Worm (Caenorhabditis elegans): Measurements from ENCODE around the gene sms-2.

sms-2 gene

DNA sequence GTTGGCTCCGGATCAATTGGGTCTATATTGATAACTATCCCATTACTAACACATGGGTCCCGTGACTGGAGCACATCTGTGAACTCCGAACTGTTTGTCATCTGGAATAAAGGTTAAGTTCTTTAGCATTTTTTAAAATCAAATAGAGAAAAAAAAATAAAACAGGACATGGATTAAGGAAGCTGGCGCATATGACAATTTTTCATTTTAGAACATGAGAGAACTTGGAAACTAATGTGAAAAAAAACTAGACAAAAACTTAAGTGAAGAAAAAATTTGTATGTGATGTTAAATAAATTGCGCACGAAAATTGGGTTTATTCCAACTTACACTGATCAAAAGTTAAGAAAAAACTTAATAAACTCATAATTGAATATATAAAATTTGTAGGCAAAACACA lies at the start of gene sms-2:
TSS of gene sms-2 (minus strand) at position 101 of the 400 bp plus-strand sequence.
- TF ChIP-seq ama-1 (optimal IDR thresholded peaks at IDR 0.05), result no peak
- no peak for TF ChIP-seq ceh-36 (tag; optimal IDR thresholded peaks at IDR 0.05)
- TF ChIP-seq flt-1 (GFP tag; IDR thresholded peaks at IDR 0.05), result no peak

DNA sequence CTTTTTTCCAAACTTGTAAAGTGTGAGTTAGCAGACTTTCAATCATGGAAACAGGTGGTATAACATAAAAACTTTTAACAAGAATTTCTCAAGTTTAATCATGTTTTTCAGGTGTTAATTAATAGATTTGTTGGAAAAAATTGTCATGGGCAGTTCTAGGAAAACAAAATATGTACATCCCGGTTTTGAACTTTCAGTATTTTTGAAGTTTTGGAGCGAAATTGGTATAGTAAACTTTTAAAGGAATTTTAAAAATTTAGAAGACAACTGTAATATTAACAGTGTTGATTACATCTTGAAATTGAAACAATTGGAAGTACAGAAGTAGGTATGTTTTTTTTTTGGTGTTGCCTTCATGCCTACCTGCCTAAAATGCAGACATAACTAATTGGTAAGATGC lies 46.0 kb upstream of the sms-2 start:
- no peak for TF ChIP-seq hnd-1 (tag; optimal IDR thresholded peaks at IDR 0.05)
- TF ChIP-seq scrt-1 (GFP tag; IDR thresholded peaks at IDR 0.05), result no peak
- TF ChIP-seq tbx-37 (GFP tag; conservative IDR thresholded peaks at IDR 0.05), result no peak
- TF ChIP-seq aly-1 (tag; optimal IDR thresholded peaks at IDR 0.05), result no peak
- no peak for TF ChIP-seq ama-1 (optimal IDR thresholded peaks at IDR 0.05)
- no peak for TF ChIP-seq hmg-4 (GFP tag; optimal IDR thresholded peaks at IDR 0.05)
- no peak for TF ChIP-seq tra-4 (tag; optimal IDR thresholded peaks at IDR 0.05)
- TF ChIP-seq ceh-36 (tag; optimal IDR thresholded peaks at IDR 0.05), result no peak
- TF ChIP-seq ets-7 (tag; optimal IDR thresholded peaks at IDR 0.05), result no peak
- TF ChIP-seq tbx-11 (GFP tag; IDR thresholded peaks at IDR 0.05), result no peak
- no peak for TF ChIP-seq flt-1 (GFP tag; IDR thresholded peaks at IDR 0.05)
- TF ChIP-seq sea-1 (GFP tag; conservative IDR thresholded peaks at IDR 0.05), result no peak
- no peak for TF ChIP-seq hmbx-1 (tag; optimal IDR thresholded peaks at IDR 0.05)
- TF ChIP-seq pes-1 (GFP tag; IDR thresholded peaks at IDR 0.05), result no peak

DNA sequence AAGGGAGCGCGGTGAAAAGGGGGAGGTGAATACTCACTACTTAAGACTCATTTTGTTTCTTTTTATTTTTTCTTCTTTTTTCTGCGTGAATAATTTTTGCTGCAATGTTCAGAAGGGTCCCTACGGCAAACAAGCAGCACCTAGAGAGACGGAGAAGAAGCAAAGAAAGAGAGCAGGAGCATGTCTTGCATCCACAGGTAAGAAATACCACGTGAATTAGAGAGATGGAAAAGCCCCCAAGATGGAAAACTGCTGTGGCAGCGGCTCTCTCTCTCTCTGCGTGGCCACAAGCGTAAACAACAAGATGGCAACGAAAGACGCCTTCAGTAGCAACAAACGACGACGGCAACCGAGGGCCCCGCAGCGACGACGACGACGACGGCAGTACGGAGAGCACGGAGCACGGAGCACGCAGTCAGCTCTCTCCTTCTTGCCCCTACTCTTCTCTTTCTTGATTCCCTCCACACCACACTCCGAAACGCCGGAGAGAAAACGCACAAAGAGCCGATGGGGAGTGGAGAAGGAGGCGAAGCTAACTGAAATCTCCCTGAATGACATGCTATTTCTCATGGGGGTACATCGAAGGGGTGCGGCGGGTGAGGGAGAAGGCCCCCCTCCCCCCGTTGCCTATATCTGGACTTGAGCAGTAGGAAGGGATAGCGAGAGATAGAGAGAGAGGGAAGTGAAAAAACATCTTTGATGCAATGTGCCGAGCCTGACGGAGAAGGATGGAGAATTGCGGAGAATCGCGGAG lies 44.1 kb upstream of the sms-2 start:
- peak; percentile 51 for TF ChIP-seq hmg-4 (GFP tag; optimal IDR thresholded peaks at IDR 0.05)
- TF ChIP-seq sea-1 (GFP tag; conservative IDR thresholded peaks at IDR 0.05), result no peak
- peak; percentile 63 for TF ChIP-seq F13C5.2 (tag; optimal IDR thresholded peaks at IDR 0.05)
- peak; percentile 74 for TF ChIP-seq aly-1 (tag; optimal IDR thresholded peaks at IDR 0.05)
- no peak for TF ChIP-seq pes-1 (GFP tag; IDR thresholded peaks at IDR 0.05)

DNA sequence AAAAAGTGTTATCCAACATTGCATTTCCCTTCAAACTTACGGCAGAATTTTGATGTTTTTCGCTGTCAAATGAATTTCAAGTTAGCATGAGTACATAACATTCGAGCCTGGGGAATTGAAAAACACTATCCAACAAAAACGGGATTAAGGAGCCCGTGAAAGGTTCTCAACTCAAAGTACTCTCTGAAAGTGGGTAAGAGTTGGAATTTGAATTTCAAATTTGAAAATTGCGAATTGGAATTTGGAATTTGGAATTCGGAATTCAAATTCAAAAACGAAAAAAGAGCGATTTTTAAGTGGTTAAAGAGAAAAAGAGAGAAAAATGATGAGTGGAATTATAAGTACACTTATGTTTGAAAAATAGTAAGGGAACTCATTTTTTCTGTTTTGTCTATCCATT lies 42.6 kb upstream of the sms-2 start, which contains the start of the genes C09E10.3 and dgk-1:
TSS of gene C09E10.3 (minus strand) at position 101 of the 400 bp plus-strand sequence.
TSS of gene dgk-1 (minus strand) at position 183 of the 400 bp plus-strand sequence.
- TF ChIP-seq B0310.2 (tag; optimal IDR thresholded peaks at IDR 0.05) (no peak), F13C5.2 (tag; optimal IDR thresholded peaks at IDR 0.05) (no peak), tbx-11 (GFP tag; IDR thresholded peaks at IDR 0.05) (no peak), sea-1 (GFP tag; conservative IDR thresholded peaks at IDR 0.05) (no peak)

DNA sequence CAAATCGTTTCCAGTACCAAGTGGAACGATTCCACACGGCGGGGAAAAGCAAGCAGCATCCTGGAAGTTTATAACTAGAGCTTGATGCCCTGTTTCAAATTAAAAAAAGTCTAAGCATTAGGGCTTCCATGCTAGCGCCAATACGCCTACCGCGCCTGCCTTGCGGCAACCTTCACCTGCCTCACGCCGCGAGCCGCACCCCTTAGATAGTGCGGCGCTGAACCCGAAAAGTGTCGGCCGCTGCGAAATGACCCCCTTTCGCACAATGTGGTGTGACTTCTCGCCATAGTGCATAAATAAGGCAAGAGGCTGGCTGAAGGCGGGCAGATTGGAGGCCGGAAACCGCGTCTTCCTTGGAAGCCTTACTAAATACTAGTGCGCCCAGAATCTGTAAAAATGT lies 37.8 kb upstream of the sms-2 start:
- TF ChIP-seq pes-1 (GFP tag; IDR thresholded peaks at IDR 0.05), result peak; percentile 34; the same call in 1 of the 2 replicates
- 0 out of 2 replicates have a peak, but pooled peaks have one; percentile 5 for TF ChIP-seq tbx-37 (GFP tag; conservative IDR thresholded peaks at IDR 0.05)
- TF ChIP-seq aly-1 (tag; optimal IDR thresholded peaks at IDR 0.05), result no peak
- TF ChIP-seq ceh-36 (tag; optimal IDR thresholded peaks at IDR 0.05), result no peak
- TF ChIP-seq B0310.2 (tag; optimal IDR thresholded peaks at IDR 0.05), result no peak
- peak; percentile 43 for TF ChIP-seq hmg-4 (GFP tag; optimal IDR thresholded peaks at IDR 0.05)
- no peak for TF ChIP-seq ama-1 (optimal IDR thresholded peaks at IDR 0.05)

DNA sequence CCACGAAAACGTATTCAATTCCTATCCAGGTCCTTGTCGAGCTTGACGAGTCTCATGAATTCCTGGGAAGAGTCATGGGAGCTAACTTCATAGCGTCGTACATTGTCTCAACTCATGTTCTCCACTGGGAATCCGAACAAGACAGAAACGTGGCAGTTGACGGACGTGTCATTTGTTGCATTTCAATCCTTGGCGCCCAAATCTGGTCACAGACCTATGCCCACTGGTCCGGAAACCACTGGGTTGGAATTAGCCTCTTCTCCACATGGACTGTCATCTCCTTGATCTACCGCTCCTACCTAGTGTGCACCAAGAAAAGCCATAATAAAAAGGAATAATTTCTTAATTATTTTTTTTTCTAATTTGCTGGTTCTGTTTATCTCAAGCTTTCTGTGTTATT lies 33.9 kb upstream of the sms-2 start:
- TF ChIP-seq pes-1 (GFP tag; IDR thresholded peaks at IDR 0.05) (no peak), ets-7 (tag; optimal IDR thresholded peaks at IDR 0.05) (no peak), tbx-11 (GFP tag; IDR thresholded peaks at IDR 0.05) (no peak), hmbx-1 (tag; optimal IDR thresholded peaks at IDR 0.05) (no peak), aly-1 (tag; optimal IDR thresholded peaks at IDR 0.05) (no peak), ama-1 (optimal IDR thresholded peaks at IDR 0.05) (no peak), F13C5.2 (tag; optimal IDR thresholded peaks at IDR 0.05) (no peak), scrt-1 (GFP tag; IDR thresholded peaks at IDR 0.05) (no peak), hnd-1 (tag; optimal IDR thresholded peaks at IDR 0.05) (no peak), tra-4 (tag; optimal IDR thresholded peaks at IDR 0.05) (no peak), flt-1 (GFP tag; IDR thresholded peaks at IDR 0.05) (no peak), ceh-13 (GFP tag; optimal IDR thresholded peaks at IDR 0.05) (no peak), hmg-4 (GFP tag; optimal IDR thresholded peaks at IDR 0.05) (no peak), tbx-37 (GFP tag; conservative IDR thresholded peaks at IDR 0.05) (no peak), B0310.2 (tag; optimal IDR thresholded peaks at IDR 0.05) (no peak)

DNA sequence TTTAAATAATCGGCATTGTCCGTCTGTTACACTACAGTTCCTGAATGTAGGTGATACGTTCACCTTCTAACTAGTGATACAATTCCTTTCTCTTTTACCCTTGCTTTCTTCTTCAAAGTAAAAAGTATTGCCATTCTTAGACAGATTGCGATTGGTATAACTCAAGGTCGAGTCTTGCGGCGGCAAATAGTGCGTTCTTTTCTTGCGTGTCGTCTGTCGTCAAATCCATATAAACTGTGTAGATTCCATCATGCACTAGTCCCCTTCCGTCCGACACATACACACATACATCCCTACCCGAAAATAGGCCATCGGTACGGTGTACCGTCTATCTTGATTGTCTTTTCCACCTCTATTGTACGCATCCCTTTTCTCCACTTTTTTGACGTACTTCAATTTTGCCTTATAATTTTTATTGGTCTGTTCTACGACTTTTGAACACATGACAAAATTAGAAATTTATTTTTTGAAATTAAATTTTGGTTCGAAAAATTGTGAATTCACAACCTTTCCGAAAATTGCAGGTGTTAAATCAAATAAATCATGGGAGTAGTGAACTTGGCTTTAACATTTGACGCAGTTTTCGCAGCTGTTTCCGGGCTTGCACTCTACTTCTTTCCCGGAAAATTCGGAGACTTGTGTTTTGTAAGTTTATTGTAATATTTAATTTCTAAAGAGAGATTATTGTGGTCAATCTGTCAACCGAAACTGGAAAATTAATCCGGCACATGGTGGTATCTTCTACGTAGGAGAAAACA lies 31.7 kb upstream of the sms-2 start, which contains the start of gene C44C1.1:
TSS of gene C44C1.1 (plus strand) at position 525 of the 758 bp plus-strand sequence.
- TF ChIP-seq hmbx-1 (tag; optimal IDR thresholded peaks at IDR 0.05), result no peak
- TF ChIP-seq hnd-1 (tag; optimal IDR thresholded peaks at IDR 0.05), result no peak
- TF ChIP-seq hmg-4 (GFP tag; optimal IDR thresholded peaks at IDR 0.05), result no peak
- TF ChIP-seq ceh-13 (GFP tag; optimal IDR thresholded peaks at IDR 0.05), result no peak
- TF ChIP-seq tra-4 (tag; optimal IDR thresholded peaks at IDR 0.05), result no peak
- TF ChIP-seq aly-1 (tag; optimal IDR thresholded peaks at IDR 0.05), result no peak
- TF ChIP-seq flt-1 (GFP tag; IDR thresholded peaks at IDR 0.05), result no peak
- no peak for TF ChIP-seq ceh-36 (tag; optimal IDR thresholded peaks at IDR 0.05)
- no peak for TF ChIP-seq ama-1 (optimal IDR thresholded peaks at IDR 0.05)
- no peak for TF ChIP-seq tbx-11 (GFP tag; IDR thresholded peaks at IDR 0.05)
- no peak for TF ChIP-seq pes-1 (GFP tag; IDR thresholded peaks at IDR 0.05)
- TF ChIP-seq F13C5.2 (tag; optimal IDR thresholded peaks at IDR 0.05), result no peak
- no peak for TF ChIP-seq sea-1 (GFP tag; conservative IDR thresholded peaks at IDR 0.05)
- no peak for TF ChIP-seq tbx-37 (GFP tag; conservative IDR thresholded peaks at IDR 0.05)
- TF ChIP-seq scrt-1 (GFP tag; IDR thresholded peaks at IDR 0.05), result no peak
- TF ChIP-seq B0310.2 (tag; optimal IDR thresholded peaks at IDR 0.05), result no peak
- TF ChIP-seq ets-7 (tag; optimal IDR thresholded peaks at IDR 0.05), result no peak

Data from whole organism, early embryonic.